Fruit fly (Drosophila melanogaster): ENCODE results near the gene CG6763.
A peak's percentile ranks its signal among the peaks of the same experiment; 100 is the strongest.

Gene CG6763

dm6 chr3R:23297132-23297862 lies 13.5 kb downstream of the CG6763 start (continued):
- TF ChIP-seq Sox102F (GFP tag; optimal IDR thresholded peaks at IDR 0.05) (peak; percentile 51), Hr38 (GFP tag; optimal IDR thresholded peaks at IDR 0.05) (no peak), CG3032 (tag; optimal IDR thresholded peaks at IDR 0.05) (no peak), svp (GFP tag) (no peak), CG6276 (GFP tag; optimal IDR thresholded peaks at IDR 0.05) (no peak), achi (GFP tag; optimal IDR thresholded peaks at IDR 0.05) (peak; percentile 38), topi (GFP tag; optimal IDR thresholded peaks at IDR 0.05) (peak; percentile 59), CG6854 (GFP tag; optimal IDR thresholded peaks at IDR 0.05) (no peak), CG8632 (GFP tag; optimal IDR thresholded peaks at IDR 0.05) (peak; percentile 31), dac (GFP tag; optimal IDR thresholded peaks at IDR 0.05) (no peak), CG1621 (tag; optimal IDR thresholded peaks at IDR 0.05) (no peak), Eip75B (GFP tag; optimal IDR thresholded peaks at IDR 0.05) (peak; percentile 34), CG11762 (GFP tag; optimal IDR thresholded peaks at IDR 0.05; ENCODE audit: insufficient read depth) (no peak), fd59A (GFP tag; optimal IDR thresholded peaks at IDR 0.05) (no peak), CG4318 (GFP tag; optimal IDR thresholded peaks at IDR 0.05) (no peak), Met (GFP tag; optimal IDR thresholded peaks at IDR 0.05) (peak; percentile 74), pdm3 (GFP tag; optimal IDR thresholded peaks at IDR 0.05) (peak; percentile 49), Ets21C (GFP tag; optimal IDR thresholded peaks at IDR 0.05) (peak; percentile 35), CG9139 (GFP tag; optimal IDR thresholded peaks at IDR 0.05) (no peak), Blimp-1 (GFP tag; optimal IDR thresholded peaks at IDR 0.05) (no peak), CG15336 (GFP tag; IDR thresholded peaks at IDR 0.05) (no peak), Lpt (GFP tag; optimal IDR thresholded peaks at IDR 0.05) (no peak), spab (GFP tag; optimal IDR thresholded peaks at IDR 0.05) (no peak), lz (GFP tag; optimal IDR thresholded peaks at IDR 0.05) (peak; percentile 50), CG16779 (tag; optimal IDR thresholded peaks at IDR 0.05) (no peak), CG32006 (GFP tag; optimal IDR thresholded peaks at IDR 0.05) (no peak), Sox15 (GFP tag; optimal IDR thresholded peaks at IDR 0.05) (no peak), CG7368 (GFP tag; optimal IDR thresholded peaks at IDR 0.05) (no peak), CG8319 (GFP tag; optimal IDR thresholded peaks at IDR 0.05) (no peak), CG11902 (GFP tag; optimal IDR thresholded peaks at IDR 0.05) (no peak), CG3919 (GFP tag; optimal IDR thresholded peaks at IDR 0.05) (peak; percentile 43), OdsH (GFP tag; optimal IDR thresholded peaks at IDR 0.05) (peak; percentile 30), net (GFP tag; optimal IDR thresholded peaks at IDR 0.05) (no peak), fd85E (GFP tag; optimal IDR thresholded peaks at IDR 0.05) (no peak), Gug (GFP tag; IDR thresholded peaks at IDR 0.05) (no peak)

- TF ChIP-seq cyc (GFP tag; optimal IDR thresholded peaks at IDR 0.05) (no peak), Lpt (GFP tag; optimal IDR thresholded peaks at IDR 0.05) (no peak), CG6854 (GFP tag; optimal IDR thresholded peaks at IDR 0.05) (no peak), Hr39 (GFP tag; optimal IDR thresholded peaks at IDR 0.05) (peak; percentile 64), CG7368 (GFP tag; optimal IDR thresholded peaks at IDR 0.05) (no peak), CG11294 (GFP tag; IDR thresholded peaks at IDR 0.05) (no peak), CG4318 (GFP tag; optimal IDR thresholded peaks at IDR 0.05) (no peak), Met (GFP tag; optimal IDR thresholded peaks at IDR 0.05) (peak; percentile 65), CG3032 (tag; optimal IDR thresholded peaks at IDR 0.05) (no peak), CG16779 (tag; optimal IDR thresholded peaks at IDR 0.05) (no peak), CG6792 (GFP tag; optimal IDR thresholded peaks at IDR 0.05) (peak; percentile 67), Hr4 (GFP tag; optimal IDR thresholded peaks at IDR 0.05) (peak; percentile 6), ss (GFP tag; optimal IDR thresholded peaks at IDR 0.05) (no peak), CG11762 (GFP tag; optimal IDR thresholded peaks at IDR 0.05; ENCODE audit: insufficient read depth) (no peak), Sox15 (GFP tag; optimal IDR thresholded peaks at IDR 0.05) (peak; percentile 13), CG8319 (GFP tag; optimal IDR thresholded peaks at IDR 0.05) (no peak), salr (GFP tag; optimal IDR thresholded peaks at IDR 0.05) (no peak), topi (GFP tag; optimal IDR thresholded peaks at IDR 0.05) (no peak), dsx (GFP tag; optimal IDR thresholded peaks at IDR 0.05; ENCODE audit: poor library complexity, severe bottlenecking) (no peak), CG31627 (GFP tag; optimal IDR thresholded peaks at IDR 0.05) (peak; percentile 53), fd85E (GFP tag; optimal IDR thresholded peaks at IDR 0.05) (no peak), Eip93F (GFP tag; optimal IDR thresholded peaks at IDR 0.05) (no peak), CG9139 (GFP tag; optimal IDR thresholded peaks at IDR 0.05) (no peak), eg (GFP tag; IDR thresholded peaks at IDR 0.05) (no peak), dac (GFP tag; optimal IDR thresholded peaks at IDR 0.05) (no peak), CG15336 (GFP tag; IDR thresholded peaks at IDR 0.05) (peak; percentile 38; the same call in 1 of the 2 replicates), CG32006 (GFP tag; optimal IDR thresholded peaks at IDR 0.05) (peak; percentile 38), lz (GFP tag; optimal IDR thresholded peaks at IDR 0.05) (peak; percentile 51)
Observed at dm6 chr3R:23300091-23300918, 16.5 kb downstream of the CG6763 start.

All from whole organism, prepupa.